Worm (Caenorhabditis elegans): ENCODE results near the gene mel-32.

- TF ChIP-seq lir-3 (tag; optimal IDR thresholded peaks at IDR 0.05), result no peak
- no peak for TF ChIP-seq lsy-2 (tag; optimal IDR thresholded peaks at IDR 0.05)
- TF ChIP-seq Y75B8A.6 (GFP tag; IDR thresholded peaks at IDR 0.05), result no peak
- TF ChIP-seq fkh-10 (GFP tag; optimal IDR thresholded peaks at IDR 0.05), result no peak
- TF ChIP-seq fos-1 (tag; optimal IDR thresholded peaks at IDR 0.05), result no peak
- TF ChIP-seq unc-130 (GFP tag; optimal IDR thresholded peaks at IDR 0.05), result no peak
- TF ChIP-seq nhr-41 (GFP tag; IDR thresholded peaks at IDR 0.05), result no peak
- no peak for TF ChIP-seq F44E2.7 (GFP tag; IDR thresholded peaks at IDR 0.05)
- TF ChIP-seq mep-1 (tag; optimal IDR thresholded peaks at IDR 0.05), result peak; percentile 5
- TF ChIP-seq pqm-1 (tag; optimal IDR thresholded peaks at IDR 0.05), result no peak
- TF ChIP-seq dpl-1 (GFP tag; optimal IDR thresholded peaks at IDR 0.05), result no peak
- TF ChIP-seq daf-8 (GFP tag; IDR thresholded peaks at IDR 0.05), result no peak
- TF ChIP-seq skn-1 (tag; optimal IDR thresholded peaks at IDR 0.05), result no peak
- TF ChIP-seq pha-4 (GFP tag; IDR thresholded peaks at IDR 0.05), result no peak
- no peak for TF ChIP-seq pha-4 (tag; optimal IDR thresholded peaks at IDR 0.05)
Observed at ce11 chrIII:6422721-6423120, 20.1 kb downstream of the mel-32 start.
